Worm (Caenorhabditis elegans) whole organism, L4/young adult: ENCODE data around the gene C18D4.6.

Experiments used
- W03F9.2 ChIP-seq: fragments of 150-350 bp; optimal IDR thresholded peaks from 2 replicates; lab custom pipeline; 2014; ENCODE audit warnings: missing biosample characterization, missing genetic modification characterization
- dao-5 ChIP-seq: sonication (generic microtip); optimal IDR thresholded peaks from 2 replicates; lab custom pipeline; 2016; ENCODE audit warnings: missing genotype, missing genetic modification characterization, moderate library complexity, missing compliant biosample characterization

DNA sequence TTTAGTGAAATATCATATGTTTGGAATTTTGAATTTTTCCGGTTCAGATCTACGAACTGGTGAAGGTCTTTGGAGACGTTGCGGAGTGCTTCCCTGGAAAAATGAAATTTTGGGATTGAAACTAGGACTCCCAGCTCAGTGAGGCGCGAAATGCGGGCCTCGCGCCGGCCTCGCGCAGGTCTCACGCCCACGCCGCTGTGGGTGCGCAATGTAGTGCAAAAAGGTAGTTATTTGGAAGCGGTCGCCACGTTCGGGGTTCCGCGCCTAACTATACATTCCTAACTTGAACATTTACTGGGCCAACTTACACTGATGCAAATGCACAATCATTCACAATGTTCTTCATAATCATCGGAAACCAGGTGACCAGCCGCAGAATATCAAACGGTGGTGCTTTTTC is 38.1 kb downstream of the C18D4.6 start:
- TF ChIP-seq W03F9.2 (tag; lab: Kevin White, UChicago) = no peak
- no peak for TF ChIP-seq dao-5 (tag; lab: Kevin White, UChicago)
